Fruit fly (Drosophila melanogaster) S2 (cell line): ENCODE data around the gene CG31104.

Experiments
- CG8478 ChIP-seq: fragments of >200 bp; optimal IDR thresholded peaks from 2 replicates; lab custom pipeline; 2018
- CTCF ChIP-seq, 2 experiments: fragments of >200 bp; optimal IDR thresholded peaks; 2 replicates each; lab custom pipeline; 2018

Gene CG31104

dm6 chr3R:25300575-25300974 is 15.3 kb downstream of the CG31104 start, which contains the start of gene CG13659:
Gene CG13659 (plus strand): TSS chr3R:25300891.
- TF ChIP-seq CTCF (optimal IDR thresholded peaks at IDR 0.05; lab: Kevin White, UChicago) (no peak), CG8478 (lab: Kevin White, UChicago) (no peak)

- TF ChIP-seq CG8478 (lab: Kevin White, UChicago), result no peak
- no peak for TF ChIP-seq CTCF (optimal IDR thresholded peaks at IDR 0.05; lab: Kevin White, UChicago)
Observed at dm6 chr3R:25302239-25302638, 17.0 kb downstream of the CG31104 start, which contains the start of gene CG31370. Gene CG31370 (plus strand): TSS chr3R:25302464.

- TF ChIP-seq CTCF (optimal IDR thresholded peaks at IDR 0.05; lab: Kevin White, UChicago), result no peak
- no peak for TF ChIP-seq CG8478 (lab: Kevin White, UChicago)
Observed at dm6 chr3R:25303857-25304440, 18.7 kb downstream of the CG31104 start, which contains the start of gene CG31436. Gene CG31436 (plus strand): TSS chr3R:25304137.

dm6 chr3R:25305822-25306544 is 20.7 kb downstream of the CG31104 start:
- TF ChIP-seq CG8478 (lab: Kevin White, UChicago) (no peak), CTCF (optimal IDR thresholded peaks at IDR 0.05; lab: Kevin White, UChicago) (no peak)

- no peak for TF ChIP-seq CG8478 (lab: Kevin White, UChicago)
- TF ChIP-seq CTCF (optimal IDR thresholded peaks at IDR 0.05; lab: Kevin White, UChicago), result no peak
Observed at dm6 chr3R:25308228-25308627, 23.0 kb downstream of the CG31104 start, which contains the start of gene CG10550. Gene CG10550 (minus strand): TSS chr3R:25308391.

- TF ChIP-seq CTCF (optimal IDR thresholded peaks at IDR 0.05; lab: Kevin White, UChicago) (no peak), CG8478 (lab: Kevin White, UChicago) (no peak)
Observed at dm6 chr3R:25309175-25309574, 23.9 kb downstream of the CG31104 start.

- no peak for TF ChIP-seq CG8478 (lab: Kevin White, UChicago)
- no peak for TF ChIP-seq CTCF (optimal IDR thresholded peaks at IDR 0.05; lab: Kevin White, UChicago)
Observed at dm6 chr3R:25310843-25311242, 25.6 kb downstream of the CG31104 start, which contains the start of gene CG31099. Gene CG31099 (minus strand): TSS chr3R:25310943.

- no peak for TF ChIP-seq CG8478 (lab: Kevin White, UChicago)
- peak; percentile 69 to 78 for TF ChIP-seq CTCF (optimal IDR thresholded peaks at IDR 0.05; lab: Kevin White, UChicago)
Observed at dm6 chr3R:25312583-25312982, 27.3 kb downstream of the CG31104 start.

- TF ChIP-seq CG8478 (lab: Kevin White, UChicago) (no peak), CTCF (optimal IDR thresholded peaks at IDR 0.05; lab: Kevin White, UChicago) (no peak)
Observed at dm6 chr3R:25313771-25314170, 28.5 kb downstream of the CG31104 start, which contains the start of gene CG31087. Gene CG31087 (minus strand): TSS chr3R:25313833.

dm6 chr3R:25316016-25316415 is 30.7 kb downstream of the CG31104 start, which contains the start of gene CG10559:
Gene CG10559 (minus strand): TSS chr3R:25316116.
- no peak for TF ChIP-seq CG8478 (lab: Kevin White, UChicago)
- no peak for TF ChIP-seq CTCF (optimal IDR thresholded peaks at IDR 0.05; lab: Kevin White, UChicago)

dm6 chr3R:25318011-25318410 is 32.7 kb downstream of the CG31104 start, which contains the start of gene CG10553:
Gene CG10553 (minus strand): TSS chr3R:25318111.
- TF ChIP-seq CG8478 (lab: Kevin White, UChicago) (no peak), CTCF (optimal IDR thresholded peaks at IDR 0.05; lab: Kevin White, UChicago) (no peak)

- TF ChIP-seq CG8478 (lab: Kevin White, UChicago) (no peak), CTCF (optimal IDR thresholded peaks at IDR 0.05; lab: Kevin White, UChicago) (no peak)
Observed at dm6 chr3R:25320051-25320705, 34.9 kb downstream of the CG31104 start, which contains the start of gene CG10560. Gene CG10560 (minus strand): TSS chr3R:25320101.

- TF ChIP-seq CTCF (optimal IDR thresholded peaks at IDR 0.05; lab: Kevin White, UChicago), result no peak
Observed at dm6 chr3R:25320898-25321297, 35.6 kb downstream of the CG31104 start.

dm6 chr3R:25321681-25322080 is 36.4 kb downstream of the CG31104 start:
- TF ChIP-seq CTCF (optimal IDR thresholded peaks at IDR 0.05; lab: Kevin White, UChicago) (no peak), CG8478 (lab: Kevin White, UChicago) (no peak)
